Worm (Caenorhabditis elegans): ENCODE measurements around the gene B0554.2.

ce11 chrV:385488-385887 lies 48.5 kb upstream of the B0554.2 start, which contains the start of gene lipl-5:
- TF ChIP-seq ztf-23 (GFP tag; IDR thresholded peaks at IDR 0.05), result no peak
- no peak for TF ChIP-seq flt-1 (GFP tag; IDR thresholded peaks at IDR 0.05)
- no peak for TF ChIP-seq ztf-29 (GFP tag; IDR thresholded peaks at IDR 0.05)
- TF ChIP-seq ref-1 (GFP tag; conservative IDR thresholded peaks at IDR 0.05), result no peak
- no peak for TF ChIP-seq klf-2 (GFP tag; conservative IDR thresholded peaks at IDR 0.05)

All from whole organism, midembryonic.